Worm (Caenorhabditis elegans) whole organism, L1 larva: ENCODE measurements around the gene dod-22.

Source experiments
- dpl-1 ChIP-seq, 3 experiments: fragments of 150-350 bp in 2 of 3; sonication (generic microtip) in 1 of 3; optimal IDR thresholded peaks; 2 replicates each; lab custom pipeline; 2014 to 2017; ENCODE audit warnings: missing biosample characterization in 3 of 3, missing genetic modification characterization in 3 of 3, missing genetic modification reagents in 3 of 3
- dsc-1 ChIP-seq: sonication (generic microtip); optimal IDR thresholded peaks from 2 replicates; lab custom pipeline; 2016; ENCODE audit warnings: mild to moderate bottlenecking, missing genetic modification characterization, missing compliant biosample characterization
- fos-1 ChIP-seq: fragments of 150-350 bp; optimal IDR thresholded peaks from 2 replicates; lab custom pipeline; 2014; ENCODE audit warnings: missing biosample characterization, missing genetic modification characterization
- lsy-2 ChIP-seq, 2 experiments: fragments of 150-350 bp; optimal IDR thresholded peaks; 2 replicates each; lab custom pipeline; 2014; ENCODE audit warnings: missing biosample characterization in 2 of 2, missing genetic modification characterization in 2 of 2
- mdl-1 ChIP-seq, 2 experiments: fragments of 150-350 bp; optimal IDR thresholded peaks; 2 replicates each; lab custom pipeline; 2014 to 2017; ENCODE audit warnings: missing biosample characterization in 2 of 2, missing genetic modification characterization in 2 of 2, inconsistent platforms in 1 of 2
- nhr-12 ChIP-seq: sonication (generic microtip); optimal IDR thresholded peaks from 2 replicates; lab custom pipeline; 2017; ENCODE audit warnings: missing biosample characterization, missing genetic modification characterization
- sup-37 ChIP-seq: fragments of 200-800 bp; sonication (Bioruptor generic); optimal IDR thresholded peaks from 2 replicates; lab custom pipeline; 2018; ENCODE audit warnings: mild to moderate bottlenecking, missing genetic modification characterization, missing compliant biosample characterization
- unc-130 ChIP-seq: fragments of 150-350 bp; optimal IDR thresholded peaks from 2 replicates; lab custom pipeline; 2017; ENCODE audit warnings: missing biosample characterization, missing genetic modification characterization, inconsistent platforms
- unc-62 ChIP-seq: fragments of 150-350 bp; optimal IDR thresholded peaks from 2 replicates; lab custom pipeline; 2014; ENCODE audit warnings: missing biosample characterization, missing genetic modification reagents, missing genetic modification characterization
- unc-86 ChIP-seq: sonication (generic microtip); optimal IDR thresholded peaks from 2 replicates; lab custom pipeline; 2016; ENCODE audit warnings: missing genetic modification characterization, missing compliant biosample characterization

ce11 chrIV:12991629-12992028 lies 26.5 kb downstream of the dod-22 start, which contains the start of gene K10D11.5:
- TF ChIP-seq nhr-12 (tag; lab: Kevin White, UChicago) (no peak), lsy-2 (tag; optimal IDR thresholded peaks at IDR 0.05; lab: Kevin White, UChicago) (no peak), unc-62 (GFP tag; lab: Kevin White, UChicago) (no peak), unc-86 (no peak), mdl-1 (tag; optimal IDR thresholded peaks at IDR 0.05; lab: Kevin White, UChicago) (no peak), fos-1 (no peak), dsc-1 (tag; lab: Kevin White, UChicago) (no peak), unc-130 (tag; lab: Kevin White, UChicago) (no peak), sup-37 (no peak), dpl-1 (GFP tag; optimal IDR thresholded peaks at IDR 0.05; lab: Kevin White, UChicago) (no peak)
